Worm (Caenorhabditis elegans) whole organism, L3 larva: ENCODE data around the gene pes-8.

ENCODE experiments used
- aly-2 ChIP-seq: fragments of 150-350 bp; optimal IDR thresholded peaks from 2 replicates; lab custom pipeline; 2014; ENCODE audit warnings: missing biosample characterization, missing genetic modification characterization
- ama-1 ChIP-seq: fragments of 150-350 bp; optimal IDR thresholded peaks from 2 replicates; lab custom pipeline; 2018
- elt-3 ChIP-seq, 3 experiments: fragments of 150-350 bp in 1 of 3; sonication (generic microtip) in 2 of 3; optimal IDR thresholded peaks; 2 replicates in 2 of 3; 4 replicates in 1 of 3; lab custom pipeline; 2014 to 2017; ENCODE audit warnings: missing biosample characterization in 3 of 3, missing genetic modification characterization in 3 of 3
- hmg-11 ChIP-seq: sonication (generic microtip); optimal IDR thresholded peaks from 2 replicates; lab custom pipeline; 2016; ENCODE audit warnings: missing genetic modification characterization, missing compliant biosample characterization
- mdl-1 ChIP-seq: fragments of 150-350 bp; optimal IDR thresholded peaks from 2 replicates; lab custom pipeline; 2014; ENCODE audit warnings: missing biosample characterization, missing genetic modification characterization
- mml-1 ChIP-seq: fragments of 150-350 bp; sonication (generic microtip); optimal IDR thresholded peaks from 3 replicates; lab custom pipeline; 2014; ENCODE audit warnings: missing biosample characterization, missing genetic modification characterization
- nfya-1 ChIP-seq: sonication (generic microtip); optimal IDR thresholded peaks from 2 replicates; lab custom pipeline; 2017; ENCODE audit warnings: missing genetic modification characterization, mild to moderate bottlenecking, missing compliant biosample characterization, antibody characterized with exemption, moderate library complexity; ENCODE audit not compliant: insufficient read depth
- nhr-12 ChIP-seq: fragments of 150-350 bp; optimal IDR thresholded peaks from 2 replicates; lab custom pipeline; 2014; ENCODE audit warnings: missing biosample characterization, missing genetic modification characterization
- nhr-237 ChIP-seq: fragments of 150-350 bp; optimal IDR thresholded peaks from 2 replicates; lab custom pipeline; 2014; ENCODE audit warnings: missing biosample characterization, missing genetic modification characterization
- nhr-76 ChIP-seq: fragments of 150-350 bp; sonication (generic microtip); optimal IDR thresholded peaks from 5 replicates; lab custom pipeline; 2014; ENCODE audit warnings: missing biosample characterization, missing genetic modification characterization
- pha-4 ChIP-seq: fragments of 150-350 bp; optimal IDR thresholded peaks from 2 replicates; lab custom pipeline; 2014; ENCODE audit warnings: missing biosample characterization, missing genetic modification reagents, missing genetic modification characterization
- skn-1 ChIP-seq: fragments of 150-350 bp; optimal IDR thresholded peaks from 2 replicates; lab custom pipeline; 2014; ENCODE audit warnings: missing biosample characterization, missing genetic modification characterization
- snpc-4 ChIP-seq: fragments of 150-350 bp; optimal IDR thresholded peaks from 2 replicates; lab custom pipeline; 2014; ENCODE audit warnings: missing biosample characterization, missing genetic modification characterization
- zag-1 ChIP-seq: fragments of 150-350 bp; optimal IDR thresholded peaks from 2 replicates; lab custom pipeline; 2014; ENCODE audit warnings: missing biosample characterization, missing genetic modification characterization

DNA sequence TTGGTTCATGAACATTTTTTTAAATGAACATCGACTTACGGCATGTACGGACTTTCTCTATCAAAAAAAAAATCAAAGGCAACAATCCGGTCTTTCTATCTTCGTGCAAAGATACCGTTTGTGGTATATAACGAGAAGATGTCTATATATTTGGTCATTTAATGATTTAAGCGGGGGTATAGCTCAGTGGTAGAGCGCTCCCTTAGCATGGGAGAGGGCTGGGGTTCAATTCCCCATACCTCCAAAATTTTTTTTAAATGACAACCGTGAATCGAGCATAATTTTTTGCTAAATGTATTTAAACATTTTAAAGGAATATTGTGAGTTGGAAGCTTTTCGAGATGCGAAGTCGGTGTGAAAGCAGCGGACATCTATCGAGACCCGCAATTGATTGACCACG lies 12.9 kb upstream of the pes-8 start:
- TF ChIP-seq ama-1 (lab: Kevin White, UChicago) (no peak), pha-4 (tag; lab: Kevin White, UChicago) (no peak), aly-2 (tag; lab: Kevin White, UChicago) (no peak), nfya-1 (tag; lab: Kevin White, UChicago) (no peak), hmg-11 (tag; lab: Kevin White, UChicago) (no peak), nhr-12 (tag; lab: Kevin White, UChicago) (no peak), nhr-237 (tag; lab: Kevin White, UChicago) (no peak), zag-1 (tag; lab: Kevin White, UChicago) (no peak), mml-1 (no peak), snpc-4 (tag; lab: Kevin White, UChicago) (no peak), skn-1 (tag; lab: Kevin White, UChicago) (no peak), elt-3 (tag; optimal IDR thresholded peaks at IDR 0.05; lab: Kevin White, UChicago) (no peak), nhr-76 (tag; lab: Kevin White, UChicago) (no peak), mdl-1 (tag; lab: Kevin White, UChicago) (no peak)
